Fruit fly (Drosophila melanogaster): ENCODE measurements around the gene RpL9.

RpL9 gene

dm6 chr2L:10976046-10976863, 27.7 kb downstream of the RpL9 start, which contains the start of the genes ATPsynG and SCAR (continued):
- TF ChIP-seq lov (optimal IDR thresholded peaks at IDR 0.05) (no peak), lov (GFP tag; IDR thresholded peaks at IDR 0.05) (no peak), croc (GFP tag; conservative IDR thresholded peaks at IDR 0.05) (no peak), fd64A (GFP tag; optimal IDR thresholded peaks at IDR 0.05) (no peak), CG17568 (GFP tag; optimal IDR thresholded peaks at IDR 0.05) (no peak), Abd-B (GFP tag; optimal IDR thresholded peaks at IDR 0.05) (no peak), CG13296 (GFP tag; optimal IDR thresholded peaks at IDR 0.05) (no peak), Hmr (GFP tag; optimal IDR thresholded peaks at IDR 0.05) (no peak), twi (tag; optimal IDR thresholded peaks at IDR 0.05) (no peak), ems (GFP tag; optimal IDR thresholded peaks at IDR 0.05) (no peak), CG11456 (GFP tag; IDR thresholded peaks at IDR 0.05) (no peak), CG8765 (GFP tag; IDR thresholded peaks at IDR 0.05) (no peak), CG9797 (GFP tag; optimal IDR thresholded peaks at IDR 0.05) (peak; percentile 52), CG13894 (tag; optimal IDR thresholded peaks at IDR 0.05) (no peak), Dp (GFP tag; optimal IDR thresholded peaks at IDR 0.05) (no peak), Gug (GFP tag; IDR thresholded peaks at IDR 0.05) (no peak), CG1024 (GFP tag; IDR thresholded peaks at IDR 0.05) (no peak), CG1233 (GFP tag; optimal IDR thresholded peaks at IDR 0.05) (no peak), seq (GFP tag; IDR thresholded peaks at IDR 0.05) (no peak), CG2875 (GFP tag; optimal IDR thresholded peaks at IDR 0.05) (no peak), ATbp (GFP tag; optimal IDR thresholded peaks at IDR 0.05) (no peak), Hr3 (GFP tag; optimal IDR thresholded peaks at IDR 0.05) (no peak), CG10565 (GFP tag; optimal IDR thresholded peaks at IDR 0.05) (no peak), MESR4 (GFP tag; optimal IDR thresholded peaks at IDR 0.05) (peak; percentile 94), ap (GFP tag; IDR thresholded peaks at IDR 0.05) (no peak), CG3838 (GFP tag; optimal IDR thresholded peaks at IDR 0.05) (no peak), CG4820 (GFP tag; optimal IDR thresholded peaks at IDR 0.05) (no peak), Lim3 (GFP tag; IDR thresholded peaks at IDR 0.05) (no peak), CG11723 (GFP tag; optimal IDR thresholded peaks at IDR 0.05) (no peak), C15 (GFP tag; IDR thresholded peaks at IDR 0.05) (no peak), slp2 (GFP tag; optimal IDR thresholded peaks at IDR 0.05) (no peak), CG3281 (GFP tag; optimal IDR thresholded peaks at IDR 0.05) (peak; percentile 98), CG12071 (GFP tag; optimal IDR thresholded peaks at IDR 0.05) (no peak), Mrtf (GFP tag; IDR thresholded peaks at IDR 0.05) (no peak), HLH4C (GFP tag; IDR thresholded peaks at IDR 0.05; ENCODE audit: partially characterized antibody) (no peak), lola (GFP tag; optimal IDR thresholded peaks at IDR 0.05) (peak in 1 of 3 experiments; percentile 4), CG7928 (GFP tag; optimal IDR thresholded peaks at IDR 0.05) (peak; percentile 92), repo (GFP tag; optimal IDR thresholded peaks at IDR 0.05) (no peak), Meics (GFP tag; optimal IDR thresholded peaks at IDR 0.05) (peak; percentile 13), CG8944 (GFP tag; optimal IDR thresholded peaks at IDR 0.05) (no peak), CG8924 (tag; optimal IDR thresholded peaks at IDR 0.05) (peak; percentile 29), CG13424 (tag; optimal IDR thresholded peaks at IDR 0.05) (no peak), CG18764 (GFP tag; optimal IDR thresholded peaks at IDR 0.05) (no peak), Dref (GFP tag; IDR thresholded peaks at IDR 0.05) (peak; percentile 56), gcm2 (GFP tag; optimal IDR thresholded peaks at IDR 0.05) (no peak), Lhr (GFP tag; optimal IDR thresholded peaks at IDR 0.05) (no peak), cato (GFP tag; optimal IDR thresholded peaks at IDR 0.05; ENCODE audit: borderline replicate concordance) (no peak), her (GFP tag; optimal IDR thresholded peaks at IDR 0.05) (no peak), CG4730 (GFP tag; IDR thresholded peaks at IDR 0.05) (no peak), CG7963 (GFP tag; IDR thresholded peaks at IDR 0.05; ENCODE audit: partially characterized antibody) (no peak)

Data from whole organism, embryonic.